Worm (Caenorhabditis elegans): ENCODE results near the gene nspc-10.

ce11 chrX:12313779-12314178 lies 29.6 kb upstream of the nspc-10 start:
- no peak for TF ChIP-seq cog-1 (tag; optimal IDR thresholded peaks at IDR 0.05)
- no peak for TF ChIP-seq tab-1 (GFP tag; IDR thresholded peaks at IDR 0.05)
- TF ChIP-seq ztf-23 (GFP tag; IDR thresholded peaks at IDR 0.05): no peak
- no peak for TF ChIP-seq med-1 (GFP tag; optimal IDR thresholded peaks at IDR 0.05; ENCODE audit: insufficient read depth)
- no peak for TF ChIP-seq T22C8.4 (GFP tag; IDR thresholded peaks at IDR 0.05)
- TF ChIP-seq flt-1 (GFP tag; IDR thresholded peaks at IDR 0.05): no peak
- TF ChIP-seq ref-1 (GFP tag; conservative IDR thresholded peaks at IDR 0.05): no peak
- TF ChIP-seq klf-2 (GFP tag; conservative IDR thresholded peaks at IDR 0.05): no peak
- TF ChIP-seq ztf-29 (GFP tag; IDR thresholded peaks at IDR 0.05): no peak

All from whole organism, midembryonic.